Fruit fly (Drosophila melanogaster) whole organism, embryonic: ENCODE data around the gene CG43210.

Source experiments
- Myb ChIP-seq: fragments of 200-800 bp; sonication (Bioruptor generic); optimal IDR thresholded peaks from 2 replicates; lab custom pipeline; 2016; ENCODE audit warnings: missing biosample characterization, missing genetic modification characterization
- bab2 ChIP-seq: fragments of 200-800 bp; sonication (Bioruptor generic); optimal IDR thresholded peaks from 2 replicates; lab custom pipeline; 2016; ENCODE audit warnings: missing biosample characterization, missing genetic modification characterization
- dmrt11E ChIP-seq: fragments of 200-800 bp; sonication (Bioruptor generic); optimal IDR thresholded peaks from 3 replicates; lab custom pipeline; 2018; ENCODE audit warnings: missing biosample characterization, mild to moderate bottlenecking, missing genetic modification characterization, moderate library complexity
- lola ChIP-seq, 3 experiments: fragments of >200 bp in 2 of 3; fragments of 200-800 bp in 1 of 3; sonication (Bioruptor generic) in 1 of 3; optimal IDR thresholded peaks; 2 replicates each; lab custom pipeline; 2017 to 2019; ENCODE audit warnings: missing biosample characterization in 3 of 3, missing genetic modification characterization in 3 of 3, mild to moderate bottlenecking in 1 of 3, moderate library complexity in 1 of 3
- so ChIP-seq: fragments of 200-800 bp; sonication (Bioruptor generic); IDR thresholded peaks from 3 replicates; pipeline ENCODE4 v1.3.6; 2022; ENCODE audit warnings: missing biosample characterization, missing genetic modification characterization
- toy ChIP-seq: fragments of 200-800 bp; sonication (Bioruptor generic); IDR thresholded peaks from 2 replicates; pipeline ENCODE4 v1.3.6; 2022; ENCODE audit warnings: missing biosample characterization, missing genetic modification characterization

- TF ChIP-seq lola (GFP tag; optimal IDR thresholded peaks at IDR 0.05; lab: Kevin White, UChicago) (no peak), so (GFP tag; lab: Robert Waterston, UW) (no peak), Myb (GFP tag; lab: Kevin White, UChicago) (no peak), bab2 (GFP tag; lab: Kevin White, UChicago) (no peak), toy (GFP tag; lab: Robert Waterston, UW) (no peak), dmrt11E (tag; lab: Kevin White, UChicago) (no peak)
Measured at dm6 chr3R:18590754-18591153, 25.8 kb upstream of the CG43210 start, which contains the start of gene qin.
